Worm (Caenorhabditis elegans): Measurements from ENCODE around the gene T05H10.4.

T05H10.4 gene

ce11 chrII:8052850-8053249 is at the start of gene T05H10.4:
T05H10.4 (plus strand) TSS chrII:8053150.
- TF ChIP-seq C34B4.2 (tag; optimal IDR thresholded peaks at IDR 0.05), result no peak
- no peak for TF ChIP-seq irx-1 (tag; optimal IDR thresholded peaks at IDR 0.05)
- TF ChIP-seq tbx-2 (tag; optimal IDR thresholded peaks at IDR 0.05), result no peak
- peak; percentile 53 for TF ChIP-seq blmp-1 (tag; optimal IDR thresholded peaks at IDR 0.05)
- TF ChIP-seq ets-5 (GFP tag; IDR thresholded peaks at IDR 0.05), result no peak

ce11 chrII:8004157-8004556 is 48.8 kb upstream of the T05H10.4 start, which contains the start of gene pgp-11:
pgp-11 (minus strand) TSS chrII:8004257.
- TF ChIP-seq pax-3 (tag; optimal IDR thresholded peaks at IDR 0.05) (no peak), nhr-71 (tag; optimal IDR thresholded peaks at IDR 0.05) (no peak), ama-1 (optimal IDR thresholded peaks at IDR 0.05) (no peak), fkh-8 (tag; optimal IDR thresholded peaks at IDR 0.05) (no peak), sox-4 (tag; optimal IDR thresholded peaks at IDR 0.05) (no peak), nhr-19 (GFP tag; conservative IDR thresholded peaks at IDR 0.05) (no peak), ceh-88 (GFP tag; IDR thresholded peaks at IDR 0.05) (no peak), isw-1 (GFP tag; IDR thresholded peaks at IDR 0.05) (no peak), nhr-11 (tag; optimal IDR thresholded peaks at IDR 0.05) (no peak), fkh-10 (GFP tag; optimal IDR thresholded peaks at IDR 0.05) (no peak), lsy-2 (tag; optimal IDR thresholded peaks at IDR 0.05) (no peak), zip-4 (GFP tag; optimal IDR thresholded peaks at IDR 0.05) (no peak)

ce11 chrII:8004752-8005151 is 48.2 kb upstream of the T05H10.4 start:
- no peak for TF ChIP-seq ceh-88 (GFP tag; IDR thresholded peaks at IDR 0.05)
- no peak for TF ChIP-seq hpl-2 (GFP tag; optimal IDR thresholded peaks at IDR 0.05)
- no peak for TF ChIP-seq aha-1 (tag; optimal IDR thresholded peaks at IDR 0.05)
- no peak for TF ChIP-seq zag-1 (tag; optimal IDR thresholded peaks at IDR 0.05)
- TF ChIP-seq ces-1 (GFP tag; optimal IDR thresholded peaks at IDR 0.05), result no peak
- no peak for TF ChIP-seq unc-130 (tag; optimal IDR thresholded peaks at IDR 0.05)
- TF ChIP-seq mef-2 (tag; optimal IDR thresholded peaks at IDR 0.05), result no peak

ce11 chrII:8006962-8007361 is 46.0 kb upstream of the T05H10.4 start:
- TF ChIP-seq blmp-1 (tag; optimal IDR thresholded peaks at IDR 0.05) (peak; percentile 7), ceh-63 (GFP tag; optimal IDR thresholded peaks at IDR 0.05) (no peak), lsy-2 (tag; optimal IDR thresholded peaks at IDR 0.05) (no peak), sup-37 (GFP tag; optimal IDR thresholded peaks at IDR 0.05) (no peak)

ce11 chrII:8008334-8008733 is 44.6 kb upstream of the T05H10.4 start, which contains the start of gene glna-2:
glna-2 (plus strand) TSS chrII:8008634.
- TF ChIP-seq pax-3 (tag; optimal IDR thresholded peaks at IDR 0.05), result no peak
- TF ChIP-seq mdl-1 (tag; optimal IDR thresholded peaks at IDR 0.05), result no peak
- no peak for TF ChIP-seq ceh-8 (GFP tag; optimal IDR thresholded peaks at IDR 0.05)
- TF ChIP-seq ceh-90 (tag; optimal IDR thresholded peaks at IDR 0.05), result no peak

- peak; percentile 27 for TF ChIP-seq lir-3 (tag; optimal IDR thresholded peaks at IDR 0.05; ENCODE audit: poor library complexity)
- TF ChIP-seq elt-3 (tag; optimal IDR thresholded peaks at IDR 0.05), result peak in 1 of 6 experiments; percentile 56
- TF ChIP-seq lin-14 (GFP tag; optimal IDR thresholded peaks at IDR 0.05), result peak; percentile 33
- TF ChIP-seq blmp-1 (tag; optimal IDR thresholded peaks at IDR 0.05), result peak; percentile 61
- peak; percentile 49 for TF ChIP-seq elt-2 (tag; optimal IDR thresholded peaks at IDR 0.05)
- TF ChIP-seq lin-35 (GFP tag; optimal IDR thresholded peaks at IDR 0.05), result peak; percentile 1 to 43
- no peak for TF ChIP-seq unc-62 (GFP tag; optimal IDR thresholded peaks at IDR 0.05)
- TF ChIP-seq unc-130 (tag; optimal IDR thresholded peaks at IDR 0.05), result peak; percentile 62
- no peak for TF ChIP-seq grh-1 (GFP tag; IDR thresholded peaks at IDR 0.05)
- peak; percentile 39 for TF ChIP-seq snu-23 (GFP tag; optimal IDR thresholded peaks at IDR 0.05)
- TF ChIP-seq swsn-7 (tag; optimal IDR thresholded peaks at IDR 0.05), result peak; percentile 21
- no peak for TF ChIP-seq efl-1 (optimal IDR thresholded peaks at IDR 0.05)
- TF ChIP-seq efl-1 (GFP tag; optimal IDR thresholded peaks at IDR 0.05 in 1 of 2), result peak in 1 of 2 experiments; percentile 68
- TF ChIP-seq ama-1 (optimal IDR thresholded peaks at IDR 0.05), result no peak
- peak in 1 of 2 experiments; percentile 62 for TF ChIP-seq mdl-1 (tag; optimal IDR thresholded peaks at IDR 0.05)
- peak; percentile 44 for TF ChIP-seq C16A3.4 (tag; optimal IDR thresholded peaks at IDR 0.05)
- peak; percentile 34 for TF ChIP-seq sup-37 (GFP tag; optimal IDR thresholded peaks at IDR 0.05)
- TF ChIP-seq unc-86 (tag; optimal IDR thresholded peaks at IDR 0.05), result no peak
- TF ChIP-seq nhr-85 (tag), result peak; percentile 74
Observed at ce11 chrII:8012071-8013031, 40.6 kb upstream of the T05H10.4 start, which contains the start of gene DH11.2. DH11.2 (plus strand) TSS chrII:8012816.

All from whole organism, L1 larva.